Worm (Caenorhabditis elegans): Measurements from ENCODE around the gene cyp-33E1.
A peak's percentile ranks its signal among the peaks of the same experiment; 100 is the strongest.

cyp-33E1 gene

DNA sequence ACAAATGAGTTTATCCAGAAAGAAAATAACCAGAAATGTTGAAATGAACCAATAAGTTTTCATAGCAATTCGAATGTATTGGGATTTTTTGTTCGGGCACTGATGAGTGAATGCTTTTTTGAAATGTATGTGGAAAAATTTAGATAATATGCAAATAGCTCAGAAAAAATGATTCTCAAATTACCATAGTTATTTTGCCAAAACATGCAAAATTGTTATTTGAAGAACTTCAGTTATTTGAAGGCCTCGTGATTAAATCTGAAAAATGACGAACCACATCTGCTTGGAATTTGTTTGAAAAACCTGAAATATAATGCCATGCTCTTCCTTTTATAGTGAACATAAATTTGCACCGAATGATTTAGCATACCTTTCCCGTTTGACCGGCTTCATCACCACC lies 9.7 kb upstream of the cyp-33E1 start, which contains the start of gene C49C8.6:
TSS of gene C49C8.6 (minus strand) at position 101 of the 400 bp plus-strand sequence.
- TF ChIP-seq nhr-77 (tag; optimal IDR thresholded peaks at IDR 0.05) = no peak
- no peak for TF ChIP-seq hif-1 (tag; optimal IDR thresholded peaks at IDR 0.05)
- no peak for TF ChIP-seq nhr-11 (tag; optimal IDR thresholded peaks at IDR 0.05)
- TF ChIP-seq zip-11 (GFP tag; IDR thresholded peaks at IDR 0.05) = no peak
- no peak for TF ChIP-seq lin-39 (tag; optimal IDR thresholded peaks at IDR 0.05)
- no peak for TF ChIP-seq tra-1 (GFP tag; IDR thresholded peaks at IDR 0.05)
- TF ChIP-seq ztf-7 (tag; optimal IDR thresholded peaks at IDR 0.05) = no peak

DNA sequence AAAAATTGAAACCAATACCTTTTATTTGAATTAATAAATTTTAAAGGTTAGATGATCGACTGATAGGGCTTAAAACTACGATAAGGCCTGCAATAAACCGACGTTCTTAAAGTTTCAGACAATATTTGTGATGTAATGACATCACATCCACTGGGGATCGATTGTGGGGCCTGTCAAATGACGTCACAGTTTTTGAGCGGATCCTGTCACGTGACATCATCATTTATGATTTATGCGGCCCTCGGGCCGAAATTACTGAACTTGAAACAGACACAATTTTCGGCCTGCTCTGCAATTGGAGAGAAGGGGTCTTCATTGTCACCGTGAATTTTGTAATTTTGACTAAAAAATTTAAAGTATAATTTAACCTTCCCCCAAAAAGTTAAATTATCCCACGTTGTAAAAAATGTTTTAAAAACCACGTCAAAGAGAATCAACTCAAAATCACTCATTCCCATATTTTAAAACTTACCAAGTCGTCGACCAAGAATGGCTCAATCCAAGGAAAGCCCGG lies 5.8 kb upstream of the cyp-33E1 start, which contains the start of gene C49C8.1:
TSS of gene C49C8.1 (plus strand) at position 464 of the 514 bp plus-strand sequence.
- TF ChIP-seq ceh-20 (GFP tag; IDR thresholded peaks at IDR 0.05) (peak; percentile 34; the same call in 1 of the 2 replicates), mxl-3 (GFP tag; optimal IDR thresholded peaks at IDR 0.05) (no peak), php-3 (GFP tag; IDR thresholded peaks at IDR 0.05) (peak; percentile 72), aha-1 (tag) (peak; percentile 60)

DNA sequence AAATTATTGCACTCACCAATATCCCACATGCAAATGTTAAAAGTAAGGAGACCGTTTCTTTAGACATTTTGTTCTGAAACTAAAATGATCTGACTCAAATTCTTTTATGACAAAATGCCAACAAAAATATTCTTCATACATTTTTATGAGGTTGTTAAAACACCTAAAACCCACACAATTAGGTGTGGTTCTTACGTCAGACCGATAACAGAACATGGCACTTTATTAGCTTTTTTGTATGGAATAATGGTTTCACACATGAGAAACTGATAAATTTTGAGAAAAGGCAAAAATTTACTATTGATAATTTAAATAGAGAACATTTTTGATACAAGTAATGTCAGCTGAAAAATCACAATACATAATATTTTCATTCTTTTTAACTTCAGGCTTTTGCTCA lies 5.2 kb upstream of the cyp-33E1 start, which contains the start of gene C49C8.5:
TSS of gene C49C8.5 (minus strand) at position 73 of the 400 bp plus-strand sequence.
- TF ChIP-seq pqm-1 (tag; optimal IDR thresholded peaks at IDR 0.05) = peak; percentile 59
- no peak for TF ChIP-seq ctbp-1 (GFP tag; IDR thresholded peaks at IDR 0.05)
- no peak for TF ChIP-seq dmd-6 (GFP tag; IDR thresholded peaks at IDR 0.05)
- peak; percentile 10 for TF ChIP-seq dve-1 (tag; optimal IDR thresholded peaks at IDR 0.05; ENCODE audit: insufficient read depth)
- no peak for TF ChIP-seq mxl-3 (GFP tag; optimal IDR thresholded peaks at IDR 0.05)
- TF ChIP-seq spr-1 (tag; optimal IDR thresholded peaks at IDR 0.05) = no peak
- peak; percentile 84 for TF ChIP-seq php-3 (GFP tag; IDR thresholded peaks at IDR 0.05)
- no peak for TF ChIP-seq hlh-30 (tag; optimal IDR thresholded peaks at IDR 0.05; ENCODE audit: insufficient read depth)
- no peak for TF ChIP-seq daf-16 (GFP tag; optimal IDR thresholded peaks at IDR 0.05)
- peak; percentile 15 for TF ChIP-seq daf-16 (tag; optimal IDR thresholded peaks at IDR 0.05)
- TF ChIP-seq mdt-29 (GFP tag; IDR thresholded peaks at IDR 0.05) = no peak
- no peak for TF ChIP-seq attf-4 (tag; optimal IDR thresholded peaks at IDR 0.05)
- no peak for TF ChIP-seq Y75B8A.6 (GFP tag; IDR thresholded peaks at IDR 0.05)
- no peak for TF ChIP-seq nhr-10 (tag; optimal IDR thresholded peaks at IDR 0.05)
- no peak for TF ChIP-seq hmg-1.1 (GFP tag; IDR thresholded peaks at IDR 0.05)
- TF ChIP-seq unc-62 (GFP tag; optimal IDR thresholded peaks at IDR 0.05 in 1 of 2) = no peak
- TF ChIP-seq unc-62 (tag; optimal IDR thresholded peaks at IDR 0.05) = no peak

DNA sequence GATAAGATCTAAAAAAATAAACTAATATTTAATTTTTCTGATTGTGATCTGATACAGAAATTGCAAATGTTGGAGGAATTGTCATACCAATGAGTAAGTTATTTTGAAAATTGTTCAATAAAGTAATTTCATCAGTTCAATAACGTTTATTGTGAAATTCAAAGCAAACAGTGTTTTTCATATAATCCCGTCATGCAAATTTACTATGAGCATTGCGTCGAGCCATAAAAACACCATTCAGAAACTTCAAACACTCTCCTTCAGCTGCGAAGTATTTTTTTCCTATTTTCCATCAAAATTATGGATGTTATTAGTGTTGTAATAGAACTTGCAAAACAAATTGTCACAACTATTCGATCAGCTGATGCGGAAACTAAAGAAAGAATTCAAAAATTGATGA lies 3.4 kb upstream of the cyp-33E1 start, which contains the start of gene C49C8.8:
TSS of gene C49C8.8 (plus strand) at position 301 of the 400 bp plus-strand sequence.
- no peak for TF ChIP-seq egl-27 (tag; optimal IDR thresholded peaks at IDR 0.05)
- TF ChIP-seq nhr-41 (GFP tag; IDR thresholded peaks at IDR 0.05) = no peak

DNA sequence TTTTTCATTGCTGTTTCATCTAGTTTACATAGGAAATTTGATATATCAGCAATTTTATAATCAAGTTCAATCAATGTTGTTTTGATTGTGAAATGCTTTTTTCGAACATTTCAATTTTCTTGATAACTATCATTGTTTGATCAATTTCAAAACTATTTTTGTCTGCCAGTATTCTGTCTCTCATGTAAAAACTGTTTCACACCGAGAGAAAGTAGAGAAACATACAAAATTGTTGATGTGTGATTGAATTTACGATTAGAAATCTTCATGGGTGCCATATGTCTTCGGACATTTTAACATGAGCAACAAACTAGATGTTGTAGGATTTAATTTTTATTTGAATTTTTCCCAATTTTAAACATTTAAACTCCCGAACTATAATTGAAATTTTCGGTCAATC lies 2.3 kb upstream of the cyp-33E1 start, which contains the start of gene C49C8.2:
TSS of gene C49C8.2 (plus strand) at position 393 of the 400 bp plus-strand sequence.
- TF ChIP-seq snpc-4 (tag; optimal IDR thresholded peaks at IDR 0.05) (no peak), unc-62 (GFP tag; optimal IDR thresholded peaks at IDR 0.05 in 1 of 2) (peak in 1 of 2 experiments; percentile 81), unc-62 (tag; optimal IDR thresholded peaks at IDR 0.05) (no peak), aly-2 (tag; optimal IDR thresholded peaks at IDR 0.05) (no peak), dpl-1 (GFP tag; optimal IDR thresholded peaks at IDR 0.05) (no peak), skn-1 (tag; optimal IDR thresholded peaks at IDR 0.05) (no peak), mep-1 (tag; optimal IDR thresholded peaks at IDR 0.05) (no peak), cey-2 (tag; optimal IDR thresholded peaks at IDR 0.05; ENCODE audit: borderline replicate concordance, insufficient read depth) (no peak), lin-29 (GFP tag; IDR thresholded peaks at IDR 0.05) (no peak), dve-1 (tag; optimal IDR thresholded peaks at IDR 0.05; ENCODE audit: insufficient read depth) (peak; percentile 56), ama-1 (optimal IDR thresholded peaks at IDR 0.05) (no peak), F26F4.8 (GFP tag; conservative IDR thresholded peaks at IDR 0.05) (no peak), mdt-29 (GFP tag; IDR thresholded peaks at IDR 0.05) (no peak), dmd-6 (GFP tag; IDR thresholded peaks at IDR 0.05) (peak; percentile 10; the same call in 1 of the 2 replicates), hif-1 (tag; optimal IDR thresholded peaks at IDR 0.05) (no peak), daf-19 (GFP tag; conservative IDR thresholded peaks at IDR 0.05) (no peak), T20F7.1 (GFP tag; optimal IDR thresholded peaks at IDR 0.05) (peak; percentile 28), zag-1 (tag; optimal IDR thresholded peaks at IDR 0.05) (no peak), ztf-11 (tag; optimal IDR thresholded peaks at IDR 0.05) (no peak), sdz-12 (GFP tag; optimal IDR thresholded peaks at IDR 0.05) (no peak), lsy-2 (tag; optimal IDR thresholded peaks at IDR 0.05) (no peak), php-3 (GFP tag; IDR thresholded peaks at IDR 0.05) (no peak), ceh-44 (GFP tag; IDR thresholded peaks at IDR 0.05) (no peak)
